Worm (Caenorhabditis elegans): Measurements from ENCODE around the gene orc-1.

DNA sequence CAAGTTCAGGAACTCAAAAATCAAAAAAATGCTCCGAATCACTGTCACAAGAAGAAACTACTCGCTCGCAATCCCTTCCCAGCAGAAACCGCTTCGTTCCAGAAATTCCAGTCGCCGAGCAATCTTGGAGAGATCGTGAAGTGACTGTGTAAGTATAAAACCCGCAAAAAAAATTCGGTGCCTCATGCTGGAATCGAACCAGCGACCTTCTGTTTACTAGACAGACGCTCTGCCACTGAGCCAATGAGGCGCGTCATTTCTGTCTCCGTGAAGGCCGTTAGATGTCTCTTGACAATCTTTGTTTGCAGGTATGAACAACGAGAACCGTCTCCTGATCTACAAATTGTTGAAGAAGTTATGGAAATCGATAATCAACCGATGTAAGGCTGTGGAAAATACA, 18.4 kb upstream of the orc-1 start:
- no peak for TF ChIP-seq unc-39 (tag; optimal IDR thresholded peaks at IDR 0.05)
- TF ChIP-seq set-16 (GFP tag; IDR thresholded peaks at IDR 0.05): 0 out of 2 replicates have a peak, but pooled peaks have one; percentile 21
- TF ChIP-seq ztf-11 (tag; optimal IDR thresholded peaks at IDR 0.05): no peak
- TF ChIP-seq hif-1 (tag; optimal IDR thresholded peaks at IDR 0.05): peak in 1 of 2 experiments; percentile 23
- peak; percentile 20 for TF ChIP-seq mxl-3 (GFP tag; optimal IDR thresholded peaks at IDR 0.05)
- TF ChIP-seq lsy-2 (tag; optimal IDR thresholded peaks at IDR 0.05): peak in 1 of 2 experiments; percentile 46
- no peak for TF ChIP-seq lin-15B (tag; optimal IDR thresholded peaks at IDR 0.05)
- TF ChIP-seq ceh-82 (tag; optimal IDR thresholded peaks at IDR 0.05): no peak
- no peak for TF ChIP-seq aha-1 (tag)
- TF ChIP-seq skn-1 (tag; optimal IDR thresholded peaks at IDR 0.05): no peak
